Fruit fly (Drosophila melanogaster) whole organism, prepupa: ENCODE data around the gene CG14711.

Experiments used
- Blimp-1 ChIP-seq: fragments of 200-800 bp; sonication (Bioruptor generic); optimal IDR thresholded peaks from 3 replicates; lab custom pipeline; 2017; ENCODE audit warnings: missing biosample characterization, missing genetic modification characterization, mild to moderate bottlenecking, moderate library complexity, missing genetic modification reagents
- CG10631 ChIP-seq: fragments of 200-800 bp; sonication (Bioruptor generic); optimal IDR thresholded peaks from 2 replicates; lab custom pipeline; 2016; ENCODE audit warnings: missing biosample characterization, missing genetic modification characterization
- CG10669 ChIP-seq: fragments of 200-800 bp; sonication (Bioruptor generic); optimal IDR thresholded peaks from 3 replicates; lab custom pipeline; 2018; ENCODE audit warnings: missing biosample characterization, mild to moderate bottlenecking, missing genetic modification characterization, moderate library complexity
- CG11294 ChIP-seq: fragments of 200-800 bp; sonication (Bioruptor generic); IDR thresholded peaks from 2 replicates; pipeline ENCODE4 v1.3.6; 2022; ENCODE audit warnings: missing biosample characterization, missing genetic modification characterization
- CG11762 ChIP-seq: fragments of 200-800 bp; sonication (Bioruptor generic); optimal IDR thresholded peaks from 3 replicates; lab custom pipeline; 2016; ENCODE audit warnings: missing biosample characterization, missing genetic modification characterization; ENCODE audit not compliant: insufficient read depth
- CG11902 ChIP-seq: fragments of 200-800 bp; sonication (Bioruptor generic); optimal IDR thresholded peaks from 3 replicates; lab custom pipeline; 2016; ENCODE audit warnings: missing biosample characterization, missing genetic modification characterization
- CG15336 ChIP-seq: fragments of 200-800 bp; sonication (Bioruptor generic); IDR thresholded peaks from 2 replicates; pipeline ENCODE4 v1.3.6; 2022; ENCODE audit warnings: missing biosample characterization, missing genetic modification characterization
- CG1621 ChIP-seq: fragments of 200-800 bp; sonication (Bioruptor generic); optimal IDR thresholded peaks from 3 replicates; lab custom pipeline; 2018; ENCODE audit warnings: missing biosample characterization, mild to moderate bottlenecking, missing genetic modification characterization
- CG3032 ChIP-seq: fragments of 200-800 bp; optimal IDR thresholded peaks from 2 replicates; lab custom pipeline; 2019; ENCODE audit warnings: missing biosample characterization, mild to moderate bottlenecking, missing genetic modification characterization, moderate library complexity
- CG31627 ChIP-seq: fragments of 200-800 bp; sonication (Bioruptor generic); optimal IDR thresholded peaks from 3 replicates; lab custom pipeline; 2016; ENCODE audit warnings: missing biosample characterization, missing genetic modification characterization
- CG32006 ChIP-seq: fragments of 200-800 bp; sonication (Bioruptor generic); optimal IDR thresholded peaks from 3 replicates; lab custom pipeline; 2017; ENCODE audit warnings: missing biosample characterization, mild to moderate bottlenecking, missing genetic modification characterization
- CG34406 ChIP-seq: fragments of 200-800 bp; sonication (Bioruptor generic); optimal IDR thresholded peaks from 3 replicates; lab custom pipeline; 2016; ENCODE audit warnings: missing biosample characterization, missing genetic modification characterization
- CG3919 ChIP-seq: fragments of 200-800 bp; sonication (Bioruptor generic); optimal IDR thresholded peaks from 3 replicates; lab custom pipeline; 2016; ENCODE audit warnings: missing biosample characterization, missing genetic modification characterization
- CG4318 ChIP-seq: fragments of 200-800 bp; sonication (Bioruptor generic); optimal IDR thresholded peaks from 3 replicates; lab custom pipeline; 2017; ENCODE audit warnings: missing biosample characterization, mild to moderate bottlenecking, missing genetic modification characterization
- CG6163 ChIP-seq: fragments of 200-800 bp; sonication (Bioruptor generic); IDR thresholded peaks from 3 replicates; pipeline ENCODE4 v1.3.6; 2022; ENCODE audit warnings: missing biosample characterization, missing genetic modification characterization
- CG6276 ChIP-seq: fragments of 200-800 bp; sonication (Bioruptor generic); optimal IDR thresholded peaks from 2 replicates; lab custom pipeline; 2017; ENCODE audit warnings: missing biosample characterization, mild to moderate bottlenecking, missing genetic modification characterization
- CG6792 ChIP-seq: fragments of 200-800 bp; sonication (Bioruptor generic); optimal IDR thresholded peaks from 3 replicates; lab custom pipeline; 2016; ENCODE audit warnings: missing biosample characterization, missing genetic modification characterization
- CG6808 ChIP-seq: fragments of 200-800 bp; sonication (Bioruptor generic); optimal IDR thresholded peaks from 3 replicates; lab custom pipeline; 2017; ENCODE audit warnings: missing biosample characterization, missing genetic modification characterization, mild to moderate bottlenecking, moderate library complexity, missing genetic modification reagents
- CG8119 ChIP-seq: fragments of 200-800 bp; sonication (Bioruptor generic); IDR thresholded peaks from 3 replicates; pipeline ENCODE4 v1.3.6; 2022; ENCODE audit warnings: missing biosample characterization, missing genetic modification characterization
- CG8319 ChIP-seq: fragments of 200-800 bp; sonication (Bioruptor generic); optimal IDR thresholded peaks from 3 replicates; lab custom pipeline; 2016; ENCODE audit warnings: missing biosample characterization, missing genetic modification characterization
- CG8632 ChIP-seq: fragments of 200-800 bp; sonication (Bioruptor generic); optimal IDR thresholded peaks from 3 replicates; lab custom pipeline; 2016; ENCODE audit warnings: missing biosample characterization, missing genetic modification characterization
- CG9139 ChIP-seq: fragments of 200-800 bp; sonication (Bioruptor generic); optimal IDR thresholded peaks from 3 replicates; lab custom pipeline; 2017; ENCODE audit warnings: missing biosample characterization, mild to moderate bottlenecking, missing genetic modification characterization
- Eip75B ChIP-seq: fragments of 200-800 bp; sonication (Bioruptor generic); optimal IDR thresholded peaks from 3 replicates; lab custom pipeline; 2016; ENCODE audit warnings: missing biosample characterization, missing genetic modification characterization
- Eip78C ChIP-seq: fragments of 200-800 bp; sonication (Bioruptor generic); peaks from one replicate; lab custom pipeline; 2016; ENCODE audit warnings: missing biosample characterization, missing genetic modification characterization
- Ets96B ChIP-seq: fragments of 200-800 bp; optimal IDR thresholded peaks from 2 replicates; lab custom pipeline; 2019; ENCODE audit warnings: missing biosample characterization, mild to moderate bottlenecking, missing genetic modification characterization, moderate library complexity
- Hr39 ChIP-seq: fragments of 200-800 bp; sonication (Bioruptor generic); optimal IDR thresholded peaks from 2 replicates; lab custom pipeline; 2016; ENCODE audit warnings: missing biosample characterization, missing genetic modification characterization
- Lpt ChIP-seq: fragments of 200-800 bp; sonication (Bioruptor generic); optimal IDR thresholded peaks from 3 replicates; lab custom pipeline; 2016; ENCODE audit warnings: missing biosample characterization, missing genetic modification characterization
- Met ChIP-seq: fragments of 200-800 bp; sonication (Bioruptor generic); optimal IDR thresholded peaks from 3 replicates; lab custom pipeline; 2016; ENCODE audit warnings: missing biosample characterization, missing genetic modification characterization
- OdsH ChIP-seq: fragments of 200-800 bp; sonication (Bioruptor generic); optimal IDR thresholded peaks from 3 replicates; lab custom pipeline; 2016; ENCODE audit warnings: missing biosample characterization, missing genetic modification characterization
- Smox ChIP-seq: fragments of 200-800 bp; sonication (Bioruptor generic); optimal IDR thresholded peaks from 3 replicates; lab custom pipeline; 2016; ENCODE audit warnings: missing biosample characterization, missing genetic modification characterization
- Sox102F ChIP-seq: fragments of 200-800 bp; sonication (Bioruptor generic); optimal IDR thresholded peaks from 2 replicates; lab custom pipeline; 2016; ENCODE audit warnings: missing biosample characterization, mild to moderate bottlenecking, missing genetic modification characterization
- Sox14 ChIP-seq: fragments of 200-800 bp; sonication (Bioruptor generic); optimal IDR thresholded peaks from 3 replicates; lab custom pipeline; 2016; ENCODE audit warnings: missing biosample characterization, missing genetic modification characterization
- Sox15 ChIP-seq: fragments of 200-800 bp; sonication (Bioruptor generic); optimal IDR thresholded peaks from 3 replicates; lab custom pipeline; 2016; ENCODE audit warnings: missing biosample characterization, missing genetic modification characterization
- achi ChIP-seq: fragments of 200-800 bp; sonication (Bioruptor generic); optimal IDR thresholded peaks from 3 replicates; lab custom pipeline; 2016; ENCODE audit warnings: missing biosample characterization, missing genetic modification characterization
- acj6 ChIP-seq: fragments of 200-800 bp; sonication (Bioruptor generic); optimal IDR thresholded peaks from 3 replicates; lab custom pipeline; 2016; ENCODE audit warnings: missing biosample characterization, missing genetic modification characterization
- cyc ChIP-seq: fragments of 200-800 bp; sonication (Bioruptor generic); optimal IDR thresholded peaks from 3 replicates; lab custom pipeline; 2016; ENCODE audit warnings: missing biosample characterization, missing genetic modification characterization
- dac ChIP-seq: fragments of 200-800 bp; sonication (Bioruptor generic); optimal IDR thresholded peaks from 2 replicates; lab custom pipeline; 2017; ENCODE audit warnings: missing biosample characterization, mild to moderate bottlenecking, missing genetic modification characterization
- dsx ChIP-seq: fragments of 200-800 bp; optimal IDR thresholded peaks from 3 replicates; lab custom pipeline; 2019; ENCODE audit warnings: missing biosample characterization, mild to moderate bottlenecking, missing genetic modification characterization, moderate library complexity; ENCODE audit not compliant: poor library complexity, severe bottlenecking
- eg ChIP-seq: fragments of 200-800 bp; sonication (Bioruptor generic); IDR thresholded peaks from 3 replicates; pipeline ENCODE4 v1.3.6; 2022; ENCODE audit warnings: missing biosample characterization, missing genetic modification characterization
- esn ChIP-seq: fragments of 200-800 bp; sonication (Bioruptor generic); optimal IDR thresholded peaks from 2 replicates; lab custom pipeline; 2016; ENCODE audit warnings: missing biosample characterization, mild to moderate bottlenecking, missing genetic modification characterization, moderate library complexity
- fd59A ChIP-seq: fragments of 200-800 bp; sonication (Bioruptor generic); optimal IDR thresholded peaks from 2 replicates; lab custom pipeline; 2017; ENCODE audit warnings: missing biosample characterization, mild to moderate bottlenecking, missing genetic modification characterization, missing genetic modification reagents
- fkh ChIP-seq: fragments of 200-800 bp; sonication (Bioruptor generic); optimal IDR thresholded peaks from 3 replicates; lab custom pipeline; 2017; ENCODE audit warnings: missing biosample characterization, mild to moderate bottlenecking, missing genetic modification characterization, moderate library complexity
- lz ChIP-seq: fragments of 200-800 bp; sonication (Bioruptor generic); optimal IDR thresholded peaks from 3 replicates; lab custom pipeline; 2016; ENCODE audit warnings: missing biosample characterization, missing genetic modification characterization
- net ChIP-seq: fragments of 200-800 bp; sonication (Bioruptor generic); optimal IDR thresholded peaks from 3 replicates; lab custom pipeline; 2016; ENCODE audit warnings: missing biosample characterization, missing genetic modification characterization
- salr ChIP-seq, 2 experiments: fragments of 200-800 bp; sonication (Bioruptor generic); optimal IDR thresholded peaks; 3 replicates each; lab custom pipeline; 2016 to 2018; ENCODE audit warnings: missing biosample characterization in 2 of 2, missing genetic modification characterization in 2 of 2, mild to moderate bottlenecking in 1 of 2
- ss ChIP-seq, 2 experiments: fragments of 200-800 bp; sonication (Bioruptor generic); optimal IDR thresholded peaks; 2 replicates in 1 of 2; 3 replicates in 1 of 2; lab custom pipeline; 2017 to 2018; ENCODE audit warnings: mild to moderate bottlenecking in 2 of 2, missing biosample characterization in 2 of 2, missing genetic modification characterization in 2 of 2, moderate library complexity in 1 of 2
- svp ChIP-seq: fragments of 200-800 bp; sonication (Bioruptor generic); peaks from one replicate; lab custom pipeline; 2016; ENCODE audit warnings: missing biosample characterization, missing genetic modification characterization
- topi ChIP-seq: fragments of 200-800 bp; sonication (Bioruptor generic); optimal IDR thresholded peaks from 3 replicates; lab custom pipeline; 2016; ENCODE audit warnings: missing biosample characterization, missing genetic modification characterization

The CG14711 gene

dm6 chr3R:11670888-11671287 lies 47.7 kb downstream of the CG14711 start:
- no peak for TF ChIP-seq CG11762 (GFP tag; lab: Kevin White, UChicago)
- no peak for TF ChIP-seq lz (GFP tag; lab: Kevin White, UChicago)
- no peak for TF ChIP-seq Smox (GFP tag; lab: Kevin White, UChicago)
- TF ChIP-seq eg (GFP tag; lab: Robert Waterston, UW), result no peak
- no peak for TF ChIP-seq fkh (GFP tag; lab: Kevin White, UChicago)
- TF ChIP-seq Sox14, result no peak
- TF ChIP-seq ss (GFP tag; optimal IDR thresholded peaks at IDR 0.05; lab: Kevin White, UChicago), result no peak
- TF ChIP-seq CG32006 (GFP tag; lab: Kevin White, UChicago), result no peak
- TF ChIP-seq svp (GFP tag; lab: Kevin White, UChicago), result no peak
- no peak for TF ChIP-seq CG11294 (GFP tag; lab: Robert Waterston, UW)
- TF ChIP-seq OdsH, result no peak
- TF ChIP-seq CG4318 (GFP tag; lab: Kevin White, UChicago), result no peak
- TF ChIP-seq dac (GFP tag; lab: Kevin White, UChicago), result no peak
- TF ChIP-seq Lpt (GFP tag; lab: Kevin White, UChicago), result no peak
- TF ChIP-seq CG6792 (GFP tag; lab: Kevin White, UChicago), result no peak
- TF ChIP-seq Sox102F (GFP tag; lab: Kevin White, UChicago), result no peak
- no peak for TF ChIP-seq fd59A (GFP tag; lab: Kevin White, UChicago)
- TF ChIP-seq, all 60 proteins: peak for 0

dm6 chr3R:11671784-11672183 lies 48.6 kb downstream of the CG14711 start:
- TF ChIP-seq CG32006 (GFP tag; lab: Kevin White, UChicago) (peak; percentile 23), topi (GFP tag; lab: Kevin White, UChicago) (peak; percentile 48), net (GFP tag; lab: Kevin White, UChicago) (peak; percentile 10), achi (GFP tag; lab: Kevin White, UChicago) (peak; percentile 2), Ets96B (tag; lab: Kevin White, UChicago) (peak; percentile 16), CG34406 (no peak), CG6163 (GFP tag; lab: Robert Waterston, UW) (no peak), CG31627 (GFP tag; lab: Kevin White, UChicago) (peak; percentile 16), fd59A (GFP tag; lab: Kevin White, UChicago) (no peak), CG6792 (GFP tag; lab: Kevin White, UChicago) (peak; percentile 36), CG11294 (GFP tag; lab: Robert Waterston, UW) (no peak), CG6276 (no peak), eg (GFP tag; lab: Robert Waterston, UW) (0 out of 3 replicates have a peak, but pooled peaks have one; percentile 16), svp (GFP tag; lab: Kevin White, UChicago) (peak; percentile 49), CG10631 (GFP tag; lab: Kevin White, UChicago) (peak; percentile 20), esn (GFP tag; lab: Kevin White, UChicago) (peak; percentile 34), Hr39 (peak; percentile 29), cyc (peak; percentile 37), CG6808 (GFP tag; lab: Kevin White, UChicago) (peak; percentile 24), acj6 (GFP tag; lab: Kevin White, UChicago) (peak; percentile 36), dsx (peak; percentile 8), Smox (GFP tag; lab: Kevin White, UChicago) (no peak), CG11902 (peak; percentile 1), Met (GFP tag; lab: Kevin White, UChicago) (no peak), Sox14 (peak; percentile 37), CG3919 (GFP tag; lab: Kevin White, UChicago) (peak; percentile 33), CG11762 (GFP tag; lab: Kevin White, UChicago) (no peak), CG1621 (tag; lab: Kevin White, UChicago) (no peak), Eip75B (GFP tag; lab: Kevin White, UChicago) (peak; percentile 50), CG3032 (no peak), lz (GFP tag; lab: Kevin White, UChicago) (peak; percentile 47), CG8632 (GFP tag; lab: Kevin White, UChicago) (no peak), salr (GFP tag; optimal IDR thresholded peaks at IDR 0.05; lab: Kevin White, UChicago) (no peak), CG8119 (no peak), Eip78C (peak; percentile 85), CG10669 (GFP tag; lab: Kevin White, UChicago) (peak; percentile 37), CG8319 (GFP tag; lab: Kevin White, UChicago) (peak; percentile 18), OdsH (no peak), CG9139 (GFP tag; lab: Kevin White, UChicago) (no peak), Sox15 (GFP tag; lab: Kevin White, UChicago) (peak; percentile 6), ss (GFP tag; optimal IDR thresholded peaks at IDR 0.05; lab: Kevin White, UChicago) (peak; percentile 35 to 42), Lpt (GFP tag; lab: Kevin White, UChicago) (no peak), Blimp-1 (no peak), CG15336 (GFP tag; lab: Robert Waterston, UW) (no peak)
